Worm (Caenorhabditis elegans): ENCODE data around the gene Y6G8.6.

Y6G8.6 gene

DNA sequence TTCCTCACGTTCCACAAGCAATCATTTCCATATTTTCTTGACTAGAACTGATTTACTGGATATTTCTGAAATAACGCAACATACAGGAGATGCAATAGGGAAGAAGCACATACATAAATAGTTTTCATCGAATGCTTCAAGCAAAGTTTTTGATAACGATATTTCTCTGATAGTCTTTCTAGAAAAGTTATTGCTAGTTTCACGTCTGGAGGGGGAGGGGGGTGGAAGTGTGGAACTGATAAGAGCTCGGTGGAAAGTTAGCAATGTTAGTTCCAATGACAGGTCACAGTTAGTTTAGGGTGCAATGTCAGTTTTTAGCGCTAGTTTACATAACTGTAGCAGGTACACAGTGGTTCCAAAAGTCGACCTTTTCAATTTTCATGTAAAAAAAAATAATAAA, at the start of gene Y6G8.6:
TSS of gene Y6G8.6 (minus strand) at position 98 of the 400 bp plus-strand sequence.
- TF ChIP-seq daf-19 (GFP tag; conservative IDR thresholded peaks at IDR 0.05) (no peak), hmg-1.1 (GFP tag; IDR thresholded peaks at IDR 0.05) (no peak), snpc-1.2 (GFP tag; IDR thresholded peaks at IDR 0.05) (no peak), Y48G9A.11 (GFP tag; IDR thresholded peaks at IDR 0.05) (no peak), nhr-111 (GFP tag; optimal IDR thresholded peaks at IDR 0.05) (no peak), ceh-20 (GFP tag; IDR thresholded peaks at IDR 0.05) (no peak), zfp-3 (GFP tag; conservative IDR thresholded peaks at IDR 0.05) (no peak), nhr-28 (tag; optimal IDR thresholded peaks at IDR 0.05) (peak; percentile 53), pqm-1 (tag; optimal IDR thresholded peaks at IDR 0.05) (peak; percentile 51), jun-1 (tag; optimal IDR thresholded peaks at IDR 0.05) (no peak), attf-4 (tag; optimal IDR thresholded peaks at IDR 0.05) (no peak), daf-12 (tag; optimal IDR thresholded peaks at IDR 0.05) (no peak), php-3 (GFP tag; IDR thresholded peaks at IDR 0.05) (0 out of 2 replicates have a peak, but pooled peaks have one; percentile 42), unc-130 (GFP tag; optimal IDR thresholded peaks at IDR 0.05) (no peak), nhr-6 (tag; optimal IDR thresholded peaks at IDR 0.05) (no peak)

DNA sequence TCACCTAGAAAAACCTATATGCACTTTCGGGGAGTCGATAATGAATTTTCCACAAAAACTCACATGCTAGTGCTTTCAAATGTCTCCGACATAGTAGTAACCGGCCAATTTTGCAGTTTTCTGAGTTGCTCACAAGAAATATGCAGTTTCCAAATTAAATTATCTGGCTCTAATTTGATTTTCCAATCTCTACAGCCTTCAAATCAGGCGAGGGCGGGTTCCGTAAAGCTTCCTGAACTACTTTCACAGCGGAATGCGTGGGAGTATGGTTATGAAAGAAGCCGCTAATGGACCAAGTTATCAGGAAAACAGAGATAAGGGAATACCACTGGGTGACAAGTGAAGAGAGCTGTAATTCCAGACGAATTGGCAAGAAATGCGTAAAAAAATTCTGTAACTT, 49.2 kb upstream of the Y6G8.6 start, which contains the start of gene F59A1.11:
TSS of gene F59A1.11 (minus strand) at position 101 of the 400 bp plus-strand sequence.
- no peak for TF ChIP-seq rbr-2 (tag; optimal IDR thresholded peaks at IDR 0.05)
- TF ChIP-seq spr-1 (tag; optimal IDR thresholded peaks at IDR 0.05) = no peak
- TF ChIP-seq hmg-1.1 (GFP tag; IDR thresholded peaks at IDR 0.05) = no peak
- TF ChIP-seq daf-12 (tag; optimal IDR thresholded peaks at IDR 0.05) = no peak
- no peak for TF ChIP-seq Y5F2A.4 (GFP tag; optimal IDR thresholded peaks at IDR 0.05)
- no peak for TF ChIP-seq nhr-102 (tag; optimal IDR thresholded peaks at IDR 0.05)

DNA sequence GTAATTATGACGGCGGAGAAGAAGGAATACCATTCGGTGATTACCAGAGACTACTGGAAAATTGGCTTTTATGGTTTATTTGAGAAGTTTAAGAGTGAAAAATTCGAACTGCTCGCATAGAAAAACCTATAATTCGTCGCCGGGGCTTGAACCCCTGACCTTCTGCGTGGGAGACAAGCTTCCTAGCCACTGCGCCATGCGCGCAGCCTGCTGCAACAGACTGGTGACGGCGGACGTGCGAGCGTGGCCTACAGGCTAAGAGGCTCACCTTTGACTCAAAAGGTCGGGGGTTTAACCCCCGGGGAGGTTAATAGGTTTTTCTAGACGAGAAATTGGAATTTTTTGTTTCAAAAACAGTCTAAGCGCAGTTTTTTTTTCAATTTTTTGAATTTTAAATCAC, 47.7 kb upstream of the Y6G8.6 start:
- TF ChIP-seq unc-130 (GFP tag; optimal IDR thresholded peaks at IDR 0.05) (no peak), set-16 (GFP tag; IDR thresholded peaks at IDR 0.05) (peak; percentile 69), aha-1 (tag) (peak; percentile 3), vab-7 (GFP tag; IDR thresholded peaks at IDR 0.05) (0 out of 2 replicates have a peak, but pooled peaks have one; percentile 29), F49E8.2 (tag; optimal IDR thresholded peaks at IDR 0.05; ENCODE audit: borderline replicate concordance) (no peak), ctbp-1 (GFP tag; IDR thresholded peaks at IDR 0.05) (no peak), mdt-29 (GFP tag; IDR thresholded peaks at IDR 0.05) (no peak), Y48G9A.11 (GFP tag; IDR thresholded peaks at IDR 0.05) (0 out of 2 replicates have a peak, but pooled peaks have one; percentile 39), pqm-1 (tag; optimal IDR thresholded peaks at IDR 0.05) (no peak)

DNA sequence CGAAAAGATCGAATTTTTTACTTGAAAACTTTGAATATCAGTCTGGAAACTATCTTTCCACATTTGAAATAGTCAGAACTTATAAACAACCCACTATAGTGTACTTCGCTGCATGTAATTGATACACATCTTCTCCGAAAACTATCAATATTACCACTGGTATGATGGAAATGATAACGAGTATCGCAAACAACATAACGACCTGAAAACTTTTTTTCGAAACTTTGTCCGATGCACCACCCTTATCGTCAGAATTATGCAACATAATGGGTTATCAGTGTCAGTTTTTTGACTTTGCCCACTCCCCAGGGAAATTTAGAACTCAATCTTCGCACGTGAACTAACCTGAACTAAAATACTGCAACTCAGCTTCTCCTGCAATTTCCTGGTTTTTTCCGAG, 45.6 kb upstream of the Y6G8.6 start:
- TF ChIP-seq pqm-1 (tag; optimal IDR thresholded peaks at IDR 0.05) = peak; percentile 82
- peak; percentile 58 for TF ChIP-seq nhr-28 (tag; optimal IDR thresholded peaks at IDR 0.05)
- peak; percentile 57 for TF ChIP-seq hlh-11 (tag; optimal IDR thresholded peaks at IDR 0.05)
- TF ChIP-seq tra-1 (GFP tag; IDR thresholded peaks at IDR 0.05) = 0 out of 2 replicates have a peak, but pooled peaks have one; percentile 34
- no peak for TF ChIP-seq daf-16 (GFP tag; optimal IDR thresholded peaks at IDR 0.05)
- TF ChIP-seq daf-16 (tag; optimal IDR thresholded peaks at IDR 0.05) = peak; percentile 92
- TF ChIP-seq mxl-2 (GFP tag; conservative IDR thresholded peaks at IDR 0.05) = no peak
- TF ChIP-seq dmd-6 (GFP tag; IDR thresholded peaks at IDR 0.05) = peak; percentile 86
- no peak for TF ChIP-seq unc-130 (GFP tag; optimal IDR thresholded peaks at IDR 0.05)
- peak; percentile 65; the same call in 1 of the 2 replicates for TF ChIP-seq php-3 (GFP tag; IDR thresholded peaks at IDR 0.05)
- peak; percentile 40 for TF ChIP-seq aha-1 (tag)
- no peak for TF ChIP-seq zfp-3 (GFP tag; conservative IDR thresholded peaks at IDR 0.05)

DNA sequence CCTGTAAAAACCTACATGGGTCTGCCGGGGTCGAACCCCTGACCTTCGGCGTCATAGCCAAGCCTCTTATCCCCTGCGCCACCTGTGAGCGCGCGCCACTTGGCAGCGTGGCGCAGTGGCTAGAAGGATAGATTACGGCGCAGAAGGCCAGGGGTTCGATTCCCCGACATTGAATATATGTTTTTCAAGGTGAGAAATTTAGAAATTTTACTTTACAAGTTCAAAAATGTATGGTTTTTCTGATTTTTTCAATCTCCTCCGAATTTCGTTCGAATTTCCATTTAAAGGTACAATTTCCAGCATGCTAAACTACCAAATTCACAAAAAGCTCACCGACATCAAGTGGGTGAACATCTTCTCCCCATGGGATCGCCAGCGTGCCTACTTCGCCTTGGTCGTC, 43.3 kb upstream of the Y6G8.6 start, which contains the start of gene dgat-2:
TSS of gene dgat-2 (plus strand) at position 301 of the 400 bp plus-strand sequence.
- no peak for TF ChIP-seq hlh-30 (tag; optimal IDR thresholded peaks at IDR 0.05; ENCODE audit: insufficient read depth)
- TF ChIP-seq ZK337.2 (GFP tag; IDR thresholded peaks at IDR 0.05) = no peak
- peak; percentile 19 for TF ChIP-seq aha-1 (tag)
- peak; percentile 66 for TF ChIP-seq set-16 (GFP tag; IDR thresholded peaks at IDR 0.05)
- TF ChIP-seq unc-130 (GFP tag; optimal IDR thresholded peaks at IDR 0.05) = no peak

Data from whole organism, L4 larva.